Worm (Caenorhabditis elegans) whole organism, early embryonic: ENCODE data around the gene dyci-1.

Experiments
- ama-1 ChIP-seq: fragments of 150-350 bp; optimal IDR thresholded peaks from 2 replicates; lab custom pipeline; 2014
- ceh-36 ChIP-seq: sonication (generic microtip); optimal IDR thresholded peaks from 2 replicates; lab custom pipeline; 2016; ENCODE audit warnings: missing genetic modification characterization, inconsistent platforms, missing compliant biosample characterization
- tbx-37 ChIP-seq: fragments of 200-800 bp; sonication (Bioruptor generic); conservative IDR thresholded peaks from 2 replicates; pipeline ENCODE4 v1.3.6; 2022; ENCODE audit warnings: missing genetic modification reagents, missing genetic modification characterization, missing compliant biosample characterization

DNA sequence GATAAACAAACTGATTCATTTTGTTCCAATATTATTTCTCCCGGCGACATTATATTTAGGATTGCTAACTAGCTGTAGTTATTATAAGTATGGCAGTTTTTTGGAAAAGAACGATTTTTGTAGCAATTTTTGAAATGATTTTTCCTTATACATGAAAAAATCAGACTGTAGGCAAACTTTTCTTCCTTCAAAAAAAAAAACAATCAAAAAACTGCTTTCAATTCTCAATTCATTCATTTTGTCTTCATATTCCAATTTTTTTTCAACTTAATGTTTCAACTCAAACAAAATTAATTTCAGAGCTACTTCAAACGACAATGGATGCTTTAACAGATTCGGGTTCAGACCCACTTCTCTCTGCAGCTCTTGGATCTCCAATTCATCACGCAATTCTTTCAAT is 26.7 kb upstream of the dyci-1 start, which contains the start of gene ceh-48:
- TF ChIP-seq tbx-37 (no peak), ama-1 (lab: Kevin White, UChicago) (no peak), ceh-36 (no peak)
